Worm (Caenorhabditis elegans) whole organism, L2 larva: ENCODE results near the gene C45B11.2.

ENCODE experiments used
- C34F6.9 ChIP-seq: fragments of 150-350 bp; optimal IDR thresholded peaks from 2 replicates; lab custom pipeline; 2014; ENCODE audit warnings: missing biosample characterization, missing genetic modification characterization
- F13H6.1 ChIP-seq: sonication (generic microtip); optimal IDR thresholded peaks from 2 replicates; lab custom pipeline; 2016; ENCODE audit warnings: missing genetic modification characterization, missing compliant biosample characterization
- R02D3.7 ChIP-seq: fragments of 150-350 bp; optimal IDR thresholded peaks from 2 replicates; lab custom pipeline; 2014; ENCODE audit warnings: missing biosample characterization, missing genetic modification characterization
- Y55F3AM.14 ChIP-seq: fragments of 200-800 bp; sonication (Bioruptor generic); optimal IDR thresholded peaks from 2 replicates; lab custom pipeline; 2018; ENCODE audit warnings: mild to moderate bottlenecking, missing genetic modification characterization, missing compliant biosample characterization
- ZK546.5 ChIP-seq: sonication (generic microtip); optimal IDR thresholded peaks from 2 replicates; lab custom pipeline; 2017; ENCODE audit warnings: missing biosample characterization, missing genetic modification characterization
- alr-1 ChIP-seq: fragments of 150-350 bp; optimal IDR thresholded peaks from 2 replicates; lab custom pipeline; 2014; ENCODE audit warnings: missing biosample characterization, missing genetic modification characterization
- aly-2 ChIP-seq: fragments of 150-350 bp; optimal IDR thresholded peaks from 2 replicates; lab custom pipeline; 2014; ENCODE audit warnings: missing biosample characterization, missing genetic modification characterization
- ama-1 ChIP-seq: fragments of 150-350 bp; optimal IDR thresholded peaks from 2 replicates; lab custom pipeline; 2018; ENCODE audit warnings: inconsistent platforms
- blmp-1 ChIP-seq: sonication (generic microtip); optimal IDR thresholded peaks from 2 replicates; lab custom pipeline; 2017; ENCODE audit warnings: missing genetic modification characterization, mild to moderate bottlenecking, missing compliant biosample characterization, antibody characterized with exemption, moderate library complexity; ENCODE audit not compliant: insufficient read depth
- ceh-16 ChIP-seq: fragments of 150-350 bp; optimal IDR thresholded peaks from 2 replicates; lab custom pipeline; 2014; ENCODE audit warnings: missing biosample characterization, missing genetic modification characterization
- ceh-82 ChIP-seq: fragments of 150-350 bp; optimal IDR thresholded peaks from 2 replicates; lab custom pipeline; 2014; ENCODE audit warnings: missing biosample characterization, missing genetic modification characterization
- crh-2 ChIP-seq: sonication (generic microtip); optimal IDR thresholded peaks from 2 replicates; lab custom pipeline; 2017; ENCODE audit warnings: missing biosample characterization, missing genetic modification characterization
- dmd-4 ChIP-seq: sonication (generic microtip); optimal IDR thresholded peaks from 2 replicates; lab custom pipeline; 2017; ENCODE audit warnings: missing biosample characterization, missing genetic modification characterization
- egl-27 ChIP-seq: sonication (generic microtip); optimal IDR thresholded peaks from 3 replicates; lab custom pipeline; 2017; ENCODE audit warnings: missing biosample characterization, missing genetic modification reagents, missing genetic modification characterization
- elt-1 ChIP-seq: fragments of 150-350 bp; optimal IDR thresholded peaks from 2 replicates; lab custom pipeline; 2014; ENCODE audit warnings: missing biosample characterization, missing genetic modification characterization
- elt-3 ChIP-seq: sonication (generic microtip); optimal IDR thresholded peaks from 2 replicates; lab custom pipeline; 2017; ENCODE audit warnings: missing biosample characterization, missing genetic modification characterization
- fos-1 ChIP-seq: fragments of 150-350 bp; optimal IDR thresholded peaks from 2 replicates; lab custom pipeline; 2014; ENCODE audit warnings: missing biosample characterization, missing genetic modification characterization
- gmeb-1 ChIP-seq: fragments of 150-350 bp; optimal IDR thresholded peaks from 2 replicates; lab custom pipeline; 2014; ENCODE audit warnings: missing biosample characterization, missing genetic modification characterization
- lin-11 ChIP-seq: fragments of 150-350 bp; sonication (generic microtip); optimal IDR thresholded peaks from 2 replicates; lab custom pipeline; 2014; ENCODE audit warnings: missing biosample characterization, missing genetic modification characterization, inconsistent platforms, mixed read lengths
- lin-13 ChIP-seq: fragments of 150-350 bp; optimal IDR thresholded peaks from 2 replicates; lab custom pipeline; 2014; ENCODE audit warnings: missing biosample characterization, missing genetic modification reagents, missing genetic modification characterization
- lin-39 ChIP-seq: fragments of 150-350 bp; optimal IDR thresholded peaks from 2 replicates; lab custom pipeline; 2014; ENCODE audit warnings: missing biosample characterization, missing genetic modification reagents, missing genetic modification characterization
- lsy-2 ChIP-seq, 2 experiments: fragments of 150-350 bp in 1 of 2; sonication (generic microtip) in 1 of 2; optimal IDR thresholded peaks; 2 replicates each; lab custom pipeline; 2014 to 2017; ENCODE audit warnings: missing biosample characterization in 2 of 2, missing genetic modification characterization in 2 of 2
- mab-5 ChIP-seq: fragments of 150-350 bp; optimal IDR thresholded peaks from 2 replicates; lab custom pipeline; 2014; ENCODE audit warnings: missing biosample characterization, missing genetic modification characterization
- mbf-1 ChIP-seq: sonication (generic microtip); optimal IDR thresholded peaks from 2 replicates; lab custom pipeline; 2017; ENCODE audit warnings: missing biosample characterization, missing genetic modification characterization
- mdl-1 ChIP-seq, 2 experiments: fragments of 150-350 bp in 1 of 2; sonication (generic microtip) in 1 of 2; optimal IDR thresholded peaks; 2 replicates each; lab custom pipeline; 2017; ENCODE audit warnings: missing biosample characterization in 2 of 2, missing genetic modification characterization in 2 of 2
- nhr-10 ChIP-seq: sonication (generic microtip); optimal IDR thresholded peaks from 2 replicates; lab custom pipeline; 2017; ENCODE audit warnings: missing biosample characterization, missing genetic modification characterization
- nhr-11 ChIP-seq: fragments of 150-350 bp; optimal IDR thresholded peaks from 2 replicates; lab custom pipeline; 2014; ENCODE audit warnings: missing biosample characterization, missing genetic modification characterization
- nhr-12 ChIP-seq: fragments of 150-350 bp; optimal IDR thresholded peaks from 2 replicates; lab custom pipeline; 2014; ENCODE audit warnings: missing biosample characterization, missing genetic modification characterization
- nhr-129 ChIP-seq: fragments of 150-350 bp; optimal IDR thresholded peaks from 2 replicates; lab custom pipeline; 2014; ENCODE audit warnings: missing biosample characterization, missing genetic modification characterization
- nhr-21 ChIP-seq: fragments of 150-350 bp; optimal IDR thresholded peaks from 2 replicates; lab custom pipeline; 2014; ENCODE audit warnings: missing biosample characterization, missing genetic modification characterization
- nhr-23 ChIP-seq: fragments of 150-350 bp; optimal IDR thresholded peaks from 2 replicates; lab custom pipeline; 2014; ENCODE audit warnings: missing biosample characterization, missing genetic modification reagents, missing genetic modification characterization
- nhr-237 ChIP-seq: fragments of 150-350 bp; optimal IDR thresholded peaks from 2 replicates; lab custom pipeline; 2014; ENCODE audit warnings: missing biosample characterization, missing genetic modification characterization
- nhr-25 ChIP-seq: fragments of 150-350 bp; sonication (generic microtip); optimal IDR thresholded peaks from 3 replicates; lab custom pipeline; 2014; ENCODE audit warnings: missing biosample characterization, missing genetic modification characterization
- nhr-6 ChIP-seq: fragments of 150-350 bp; optimal IDR thresholded peaks from 2 replicates; lab custom pipeline; 2014; ENCODE audit warnings: missing biosample characterization, missing genetic modification characterization
- nhr-77 ChIP-seq: fragments of 150-350 bp; optimal IDR thresholded peaks from 2 replicates; lab custom pipeline; 2014; ENCODE audit warnings: missing biosample characterization, missing genetic modification characterization
- peb-1 ChIP-seq: fragments of 150-350 bp; optimal IDR thresholded peaks from 2 replicates; lab custom pipeline; 2014; ENCODE audit warnings: missing biosample characterization, missing genetic modification characterization
- sem-4 ChIP-seq: fragments of 150-350 bp; optimal IDR thresholded peaks from 2 replicates; lab custom pipeline; 2014; ENCODE audit warnings: missing biosample characterization, missing genetic modification reagents, missing genetic modification characterization
- skn-1 ChIP-seq: sonication (generic microtip); optimal IDR thresholded peaks from 2 replicates; lab custom pipeline; 2017; ENCODE audit warnings: missing biosample characterization, missing genetic modification characterization
- sma-3 ChIP-seq: sonication (generic microtip); optimal IDR thresholded peaks from 2 replicates; lab custom pipeline; 2016; ENCODE audit warnings: missing genetic modification reagents, missing genetic modification characterization, missing compliant biosample characterization
- sma-9 ChIP-seq, 2 experiments: fragments of 150-350 bp in 1 of 2; sonication (generic microtip) in 1 of 2; optimal IDR thresholded peaks; 2 replicates each; lab custom pipeline; 2014 to 2016; ENCODE audit warnings: missing genetic modification characterization in 2 of 2, mild to moderate bottlenecking in 1 of 2, missing biosample characterization in 1 of 2, missing compliant biosample characterization in 1 of 2, missing genetic modification reagents in 1 of 2, moderate library complexity in 1 of 2
- snpc-4 ChIP-seq: fragments of 150-350 bp; optimal IDR thresholded peaks from 2 replicates; lab custom pipeline; 2014; ENCODE audit warnings: missing biosample characterization, missing genetic modification characterization
- unc-39 ChIP-seq: fragments of 150-350 bp; optimal IDR thresholded peaks from 2 replicates; lab custom pipeline; 2014; ENCODE audit warnings: missing biosample characterization, missing genetic modification characterization
- unc-55 ChIP-seq: fragments of 150-350 bp; sonication (generic microtip); optimal IDR thresholded peaks from 3 replicates; lab custom pipeline; 2014; ENCODE audit warnings: missing biosample characterization, missing genetic modification reagents, missing genetic modification characterization
- unc-62 ChIP-seq: fragments of 150-350 bp; optimal IDR thresholded peaks from 2 replicates; lab custom pipeline; 2014; ENCODE audit warnings: missing biosample characterization, missing genetic modification reagents, missing genetic modification characterization
- zag-1 ChIP-seq: fragments of 150-350 bp; optimal IDR thresholded peaks from 2 replicates; lab custom pipeline; 2014; ENCODE audit warnings: missing biosample characterization, missing genetic modification characterization
- ztf-1 ChIP-seq: fragments of 200-800 bp; sonication (Bioruptor generic); conservative IDR thresholded peaks from 2 replicates; pipeline ENCODE4 v1.3.6; 2022; ENCODE audit warnings: missing genetic modification characterization, missing compliant biosample characterization
- ztf-11 ChIP-seq: sonication (generic microtip); optimal IDR thresholded peaks from 2 replicates; lab custom pipeline; 2017; ENCODE audit warnings: missing biosample characterization, missing genetic modification characterization
- ztf-4 ChIP-seq: fragments of 150-350 bp; optimal IDR thresholded peaks from 2 replicates; lab custom pipeline; 2014; ENCODE audit warnings: missing biosample characterization, missing genetic modification characterization

C45B11.2 gene

DNA sequence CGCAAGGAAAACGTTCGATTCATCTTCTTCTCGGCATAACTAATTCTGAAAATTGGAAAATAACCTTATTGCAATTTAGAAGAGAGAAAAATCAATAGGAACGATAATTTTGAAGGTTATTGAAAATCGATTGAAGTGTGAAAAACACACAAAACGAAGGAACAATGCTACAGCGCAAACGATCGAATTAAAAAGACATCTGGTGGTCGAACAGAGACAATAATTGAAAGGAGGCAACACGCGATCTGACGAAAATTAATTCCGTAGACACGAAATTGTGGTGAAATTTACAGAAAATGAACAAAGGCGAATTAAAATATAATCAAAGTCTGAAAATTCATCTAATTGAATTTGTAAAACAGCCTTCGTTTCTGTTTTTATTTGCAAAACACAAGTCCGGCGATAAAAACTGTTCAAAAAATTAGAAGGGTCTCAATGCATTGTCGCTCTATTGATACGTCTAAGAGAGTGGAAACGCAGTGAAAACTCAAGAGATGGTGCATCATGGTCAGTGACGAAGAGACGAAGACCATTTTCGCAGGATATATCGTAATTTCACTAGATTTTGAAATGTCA, 3.0 kb upstream of the C45B11.2 start, which contains the start of gene pak-2:
pak-2 (minus strand) TSS at position 51 of the 576 bp plus-strand sequence.
- TF ChIP-seq ztf-11 (tag; lab: Kevin White, UChicago) (no peak), nhr-237 (tag; lab: Kevin White, UChicago) (no peak), ama-1 (no peak), alr-1 (tag; lab: Kevin White, UChicago) (no peak), nhr-23 (no peak), nhr-129 (tag; lab: Kevin White, UChicago) (peak; percentile 90), lin-39 (tag; lab: Kevin White, UChicago) (no peak), nhr-10 (tag; lab: Kevin White, UChicago) (no peak), R02D3.7 (tag; lab: Kevin White, UChicago) (no peak), F13H6.1 (tag; lab: Kevin White, UChicago) (peak; percentile 81), egl-27 (tag; lab: Kevin White, UChicago) (peak; percentile 55), peb-1 (no peak), nhr-21 (tag; lab: Kevin White, UChicago) (peak; percentile 39), zag-1 (tag; lab: Kevin White, UChicago) (peak; percentile 12), unc-55 (peak; percentile 95), ceh-82 (tag; lab: Kevin White, UChicago) (no peak), elt-3 (tag; lab: Kevin White, UChicago) (no peak), elt-1 (tag; lab: Kevin White, UChicago) (no peak), blmp-1 (tag; lab: Kevin White, UChicago) (peak; percentile 39), mdl-1 (tag; optimal IDR thresholded peaks at IDR 0.05; lab: Kevin White, UChicago) (no peak), ceh-16 (tag; lab: Kevin White, UChicago) (no peak), Y55F3AM.14 (peak; percentile 37), nhr-6 (tag; lab: Kevin White, UChicago) (peak; percentile 75), nhr-11 (tag; lab: Kevin White, UChicago) (no peak), lin-13 (GFP tag; lab: Kevin White, UChicago) (peak; percentile 84), gmeb-1 (tag; lab: Kevin White, UChicago) (peak; percentile 69), C34F6.9 (peak; percentile 93), unc-62 (GFP tag; lab: Kevin White, UChicago) (no peak), sem-4 (tag; lab: Kevin White, UChicago) (peak; percentile 45), crh-2 (tag; lab: Kevin White, UChicago) (peak; percentile 74), aly-2 (no peak), ztf-4 (tag; lab: Kevin White, UChicago) (no peak), mbf-1 (tag; lab: Kevin White, UChicago) (no peak), nhr-25 (tag; lab: Kevin White, UChicago) (peak; percentile 76), snpc-4 (tag; lab: Kevin White, UChicago) (no peak), ZK546.5 (no peak), ztf-1 (GFP tag; lab: Robert Waterston, UW) (no peak), lsy-2 (tag; optimal IDR thresholded peaks at IDR 0.05; lab: Kevin White, UChicago) (peak; percentile 38 to 85), dmd-4 (tag; lab: Kevin White, UChicago) (no peak), sma-3 (GFP tag; lab: Kevin White, UChicago) (peak; percentile 93), unc-39 (no peak), fos-1 (tag; lab: Kevin White, UChicago) (peak; percentile 76), lin-11 (no peak), skn-1 (tag; lab: Kevin White, UChicago) (no peak), nhr-12 (tag; lab: Kevin White, UChicago) (no peak), nhr-77 (tag; lab: Kevin White, UChicago) (no peak), sma-9 (GFP tag; optimal IDR thresholded peaks at IDR 0.05; lab: Kevin White, UChicago) (peak; percentile 62), sma-9 (tag; optimal IDR thresholded peaks at IDR 0.05; lab: Kevin White, UChicago) (no peak), mab-5 (no peak)
